Worm (Caenorhabditis elegans): ENCODE data around the gene fbxb-14.

DNA sequence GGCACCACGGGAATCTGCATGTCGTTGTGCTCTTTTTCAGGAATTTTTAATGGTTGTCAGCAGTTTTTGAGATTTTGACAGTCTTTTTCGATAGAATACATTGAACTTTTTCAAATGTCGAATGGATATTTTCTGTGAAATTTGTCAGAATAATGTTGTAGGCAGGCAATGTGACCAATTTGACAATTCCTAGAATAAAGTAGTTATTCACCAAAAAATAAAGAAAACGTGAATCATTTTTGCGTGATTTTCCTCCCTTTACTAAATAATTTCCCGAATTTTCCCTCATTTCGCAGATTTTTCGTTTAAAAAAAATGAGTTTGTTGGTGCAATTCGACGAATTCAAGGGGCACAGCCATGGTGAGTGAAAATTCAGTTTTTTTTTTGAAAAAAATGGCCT, 26.2 kb upstream of the fbxb-14 start, which contains the start of gene W04H10.1:
- TF ChIP-seq nhr-12 (tag; optimal IDR thresholded peaks at IDR 0.05) (no peak), snpc-4 (tag; optimal IDR thresholded peaks at IDR 0.05) (no peak), lin-13 (tag; optimal IDR thresholded peaks at IDR 0.05) (no peak), ces-1 (GFP tag; optimal IDR thresholded peaks at IDR 0.05) (no peak), nhr-28 (tag; optimal IDR thresholded peaks at IDR 0.05) (no peak), nhr-237 (tag; optimal IDR thresholded peaks at IDR 0.05) (no peak), ztf-11 (tag; optimal IDR thresholded peaks at IDR 0.05) (no peak)

All from whole organism, mixed stage, embryonic.